Worm (Caenorhabditis elegans) whole organism, dauer: Measurements from ENCODE around the gene adt-1.

Source experiments
- unc-62 ChIP-seq: sonication (generic microtip); optimal IDR thresholded peaks from 2 replicates; lab custom pipeline; 2017; ENCODE audit warnings: missing biosample characterization, missing genetic modification reagents, missing genetic modification characterization

The adt-1 gene

DNA sequence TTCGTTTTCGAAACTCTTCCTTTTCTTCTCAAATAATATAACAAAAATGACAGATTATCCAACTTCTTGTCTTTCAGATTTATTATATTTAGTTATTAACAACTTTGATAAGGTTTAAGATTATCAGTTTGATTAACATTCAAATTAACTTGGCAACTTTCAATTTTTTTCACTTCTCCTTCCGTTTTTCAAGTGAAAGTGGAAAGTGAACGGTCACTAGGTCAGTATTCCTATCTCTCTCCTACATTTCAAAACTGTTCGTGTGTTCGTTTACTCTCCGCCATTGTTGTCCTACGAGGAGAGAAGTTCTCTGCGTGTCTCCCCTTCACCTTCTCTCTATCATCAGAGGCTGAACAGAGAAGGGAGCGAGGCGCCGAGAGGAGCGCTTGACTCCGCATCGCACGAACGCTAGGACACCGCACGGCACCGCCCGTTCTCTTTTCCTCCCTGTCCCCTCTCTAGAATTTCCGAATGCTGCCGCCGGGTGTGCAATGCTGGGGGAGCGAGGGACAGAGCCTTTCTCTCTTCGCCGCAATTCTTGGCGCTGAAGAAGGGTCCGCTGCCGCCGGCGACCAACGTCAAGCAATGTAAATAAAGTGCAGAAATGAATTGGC, 22.1 kb upstream of the adt-1 start:
- TF ChIP-seq unc-62: no peak

- TF ChIP-seq unc-62: no peak
These were observed 18.8 kb upstream of the adt-1 start, which contains the start of gene C02B4.3 for ce11 chrX:12659814-12660213. TSS of gene C02B4.3 (minus strand) at chrX:12659847.

- TF ChIP-seq unc-62: no peak
These were observed 17.5 kb upstream of the adt-1 start for ce11 chrX:12661091-12661526.

- TF ChIP-seq unc-62: no peak
These were observed 15.5 kb upstream of the adt-1 start for ce11 chrX:12663114-12663513.

ce11 chrX:12663537-12663936, 15.1 kb upstream of the adt-1 start, which contains the start of gene nlp-76:
TSS of gene nlp-76 (minus strand) at chrX:12663903.
- TF ChIP-seq unc-62: no peak

DNA sequence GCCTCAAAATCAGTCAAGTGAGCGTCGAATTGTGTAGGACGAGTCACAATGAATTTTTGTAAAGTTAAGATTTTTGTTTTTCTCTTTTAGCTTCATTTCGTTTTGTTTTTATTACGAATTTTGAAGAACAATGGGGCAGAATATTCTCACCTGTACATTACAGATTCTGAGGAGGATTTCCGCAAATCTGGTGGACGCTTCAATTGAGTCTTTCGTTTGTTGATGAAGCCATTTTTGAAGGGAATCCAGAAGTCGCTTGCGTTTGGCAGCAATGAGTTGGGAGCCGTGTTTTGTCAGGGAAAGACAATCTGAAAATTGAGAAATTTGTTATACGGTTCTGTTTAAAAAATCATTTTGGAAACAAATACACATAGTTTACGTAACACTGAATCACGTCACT, 14.2 kb upstream of the adt-1 start:
- TF ChIP-seq unc-62: no peak

- TF ChIP-seq unc-62: no peak
These were observed 13.6 kb upstream of the adt-1 start for ce11 chrX:12664987-12665451.

ce11 chrX:12665799-12666198, 12.8 kb upstream of the adt-1 start:
- no peak for TF ChIP-seq unc-62

ce11 chrX:12667804-12668511, 10.7 kb upstream of the adt-1 start, which contains the start of gene nhr-17:
TSS of gene nhr-17 (minus strand) at chrX:12667854.
- no peak for TF ChIP-seq unc-62

DNA sequence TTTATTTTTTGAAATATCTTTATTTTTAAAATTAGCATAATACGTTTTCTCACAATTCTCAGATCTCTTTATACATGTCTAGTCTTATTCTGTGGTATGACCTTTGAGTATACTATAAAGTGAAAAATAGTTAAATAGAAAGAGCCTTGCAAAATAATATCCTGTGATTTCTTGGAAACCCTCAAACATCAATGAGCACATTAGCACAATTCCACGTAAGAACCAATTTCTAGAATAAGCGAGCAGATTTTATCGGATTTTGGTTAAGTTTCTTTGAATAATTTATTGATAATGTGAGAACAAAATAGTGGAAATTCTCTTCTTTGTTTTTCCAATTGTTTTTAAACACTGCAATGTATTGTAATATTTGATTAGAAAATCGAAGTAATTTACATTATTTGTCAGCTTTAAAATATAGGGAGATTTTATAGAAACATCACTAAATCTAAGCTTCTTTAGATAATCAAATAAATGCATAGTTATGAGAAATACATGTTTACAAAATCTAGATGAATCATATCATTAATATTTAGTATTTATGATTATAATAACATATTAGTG, 9.6 kb upstream of the adt-1 start:
- TF ChIP-seq unc-62: no peak

ce11 chrX:12670385-12670784, 8.2 kb upstream of the adt-1 start:
- no peak for TF ChIP-seq unc-62

DNA sequence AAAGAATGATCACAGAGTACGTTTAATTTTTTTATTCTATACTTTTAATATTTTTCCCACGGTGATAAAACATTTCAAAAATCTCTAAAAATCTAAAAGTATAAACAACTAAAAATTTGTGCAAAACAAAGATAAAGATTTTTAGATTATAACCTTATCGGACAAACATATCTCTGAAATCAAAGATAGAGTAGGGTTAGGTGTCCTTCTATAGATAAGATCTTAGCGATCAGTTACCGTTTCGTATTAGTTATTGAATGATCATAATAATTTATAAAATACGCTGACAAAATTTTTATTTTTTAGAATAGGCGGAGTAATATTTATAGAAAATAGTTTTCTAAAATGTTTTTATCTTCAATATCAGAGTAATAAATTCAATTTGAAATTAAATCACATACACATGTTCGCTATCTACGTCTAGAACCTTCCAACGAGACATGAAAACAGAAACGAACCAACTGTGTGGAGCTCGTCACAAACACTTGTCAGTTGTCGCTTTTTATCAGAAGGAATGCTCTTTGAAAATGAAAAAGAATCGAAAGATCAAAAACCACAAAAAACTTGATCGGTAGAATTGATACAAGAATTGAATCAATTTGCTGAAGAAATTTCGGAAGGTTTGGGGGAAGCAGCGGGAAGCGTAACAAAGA, 6.9 kb upstream of the adt-1 start:
- TF ChIP-seq unc-62: no peak

- no peak for TF ChIP-seq unc-62
These were observed 1.5 kb upstream of the adt-1 start for ce11 chrX:12677113-12677512.

DNA sequence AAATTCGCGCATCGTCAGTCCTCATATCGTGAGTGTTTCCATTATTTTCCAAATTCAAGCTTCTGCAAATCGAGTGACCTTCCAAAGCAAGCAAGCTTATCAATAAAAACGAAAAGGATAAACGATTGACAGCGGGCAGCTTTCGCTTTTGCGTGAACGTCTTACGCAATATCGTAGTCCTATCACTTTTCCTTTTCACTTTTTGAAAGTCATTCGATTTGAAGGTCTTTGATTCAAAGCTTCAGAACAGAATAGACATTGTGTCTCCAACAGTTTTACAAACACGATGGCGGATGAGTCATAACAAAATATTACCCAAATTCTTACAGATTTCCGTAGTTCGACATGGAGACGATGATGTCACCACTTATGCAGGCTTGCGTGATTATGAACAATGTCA, 971 bp downstream of the adt-1 start:
- no peak for TF ChIP-seq unc-62

- no peak for TF ChIP-seq unc-62
These were observed 8.8 kb downstream of the adt-1 start for ce11 chrX:12687482-12687881.

ce11 chrX:12688632-12689031, 10.0 kb downstream of the adt-1 start:
- no peak for TF ChIP-seq unc-62

ce11 chrX:12689869-12690268, 11.2 kb downstream of the adt-1 start:
- TF ChIP-seq unc-62: no peak
